Worm (Caenorhabditis elegans): Measurements from ENCODE around the gene abl-1.

The abl-1 gene

ce11 chrX:10650103-10650502 lies 26.1 kb upstream of the abl-1 start:
- TF ChIP-seq aly-2 (tag; optimal IDR thresholded peaks at IDR 0.05) (no peak), nhr-47 (tag; optimal IDR thresholded peaks at IDR 0.05) (peak; percentile 47), ceh-63 (GFP tag; optimal IDR thresholded peaks at IDR 0.05) (no peak), rnt-1 (tag; optimal IDR thresholded peaks at IDR 0.05) (no peak), efl-3 (GFP tag; optimal IDR thresholded peaks at IDR 0.05) (no peak), isw-1 (GFP tag; IDR thresholded peaks at IDR 0.05) (no peak), nhr-85 (tag) (no peak), grh-1 (GFP tag; IDR thresholded peaks at IDR 0.05) (no peak), pax-3 (tag; optimal IDR thresholded peaks at IDR 0.05) (peak; percentile 4), hlh-4 (tag; optimal IDR thresholded peaks at IDR 0.05) (no peak), snu-23 (GFP tag; optimal IDR thresholded peaks at IDR 0.05) (no peak), nhr-76 (tag; optimal IDR thresholded peaks at IDR 0.05) (no peak), unc-30 (tag; optimal IDR thresholded peaks at IDR 0.05) (no peak), sox-4 (tag; optimal IDR thresholded peaks at IDR 0.05) (no peak), nhr-77 (tag; optimal IDR thresholded peaks at IDR 0.05) (no peak), ceh-90 (tag; optimal IDR thresholded peaks at IDR 0.05) (no peak), ceh-8 (GFP tag; optimal IDR thresholded peaks at IDR 0.05) (peak; percentile 93), lin-14 (GFP tag; optimal IDR thresholded peaks at IDR 0.05) (peak; percentile 25), nhr-28 (tag; optimal IDR thresholded peaks at IDR 0.05) (no peak), lin-15B (tag; optimal IDR thresholded peaks at IDR 0.05) (no peak), tlp-1 (tag; optimal IDR thresholded peaks at IDR 0.05) (no peak), lsy-2 (tag; optimal IDR thresholded peaks at IDR 0.05) (no peak), nhr-11 (tag; optimal IDR thresholded peaks at IDR 0.05) (peak; percentile 32), jun-1 (tag; optimal IDR thresholded peaks at IDR 0.05) (no peak), tbx-2 (tag; optimal IDR thresholded peaks at IDR 0.05) (no peak), egl-13 (tag; optimal IDR thresholded peaks at IDR 0.05) (no peak), elt-2 (tag; optimal IDR thresholded peaks at IDR 0.05) (peak; percentile 64), nhr-71 (tag; optimal IDR thresholded peaks at IDR 0.05) (peak; percentile 65), blmp-1 (tag; optimal IDR thresholded peaks at IDR 0.05) (no peak), unc-98 (GFP tag; IDR thresholded peaks at IDR 0.05) (no peak), mef-2 (tag; optimal IDR thresholded peaks at IDR 0.05) (no peak), irx-1 (tag; optimal IDR thresholded peaks at IDR 0.05) (no peak), lin-35 (GFP tag; optimal IDR thresholded peaks at IDR 0.05) (no peak), zip-4 (GFP tag; optimal IDR thresholded peaks at IDR 0.05) (no peak), fkh-10 (GFP tag; optimal IDR thresholded peaks at IDR 0.05) (no peak), elt-3 (tag; optimal IDR thresholded peaks at IDR 0.05) (no peak), fkh-8 (tag; optimal IDR thresholded peaks at IDR 0.05) (peak; percentile 75), zag-1 (tag; optimal IDR thresholded peaks at IDR 0.05) (no peak), lin-39 (tag; optimal IDR thresholded peaks at IDR 0.05) (no peak), F16B12.6 (tag; optimal IDR thresholded peaks at IDR 0.05) (no peak), vab-15 (tag; optimal IDR thresholded peaks at IDR 0.05) (no peak), mdl-1 (tag; optimal IDR thresholded peaks at IDR 0.05) (no peak), unc-62 (GFP tag; optimal IDR thresholded peaks at IDR 0.05) (no peak)

DNA sequence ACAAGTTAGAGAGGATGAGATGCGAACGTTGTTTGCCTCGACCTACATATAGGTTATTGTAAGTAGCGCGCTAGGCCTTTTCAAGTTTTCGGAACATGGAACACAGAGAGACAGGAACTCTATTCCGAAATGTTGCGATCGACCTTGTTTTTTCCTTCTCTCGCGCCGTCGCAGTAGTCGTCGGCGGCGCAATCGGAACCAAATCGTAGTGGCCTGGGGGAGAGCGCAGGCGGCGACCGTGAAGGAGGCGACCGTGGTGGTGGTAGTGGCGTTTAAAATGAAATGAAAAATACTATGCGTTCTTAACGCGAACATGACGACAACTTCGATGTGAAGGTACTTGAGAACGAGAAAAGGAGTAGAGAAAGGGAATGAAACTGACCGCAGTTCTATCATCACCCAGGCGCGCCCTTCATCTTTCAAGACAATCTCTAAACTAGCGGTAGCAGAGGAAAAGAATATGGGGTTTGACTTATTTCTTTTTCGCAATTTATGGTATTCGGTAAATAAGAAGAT lies 23.6 kb upstream of the abl-1 start:
- no peak for TF ChIP-seq nhr-90 (tag; optimal IDR thresholded peaks at IDR 0.05; ENCODE audit: poor library complexity)
- no peak for TF ChIP-seq ztf-11 (tag; optimal IDR thresholded peaks at IDR 0.05)
- TF ChIP-seq mef-2 (tag; optimal IDR thresholded peaks at IDR 0.05), result no peak
- no peak for TF ChIP-seq sox-4 (tag; optimal IDR thresholded peaks at IDR 0.05)
- TF ChIP-seq nhr-47 (tag; optimal IDR thresholded peaks at IDR 0.05), result no peak
- TF ChIP-seq mdl-1 (tag; optimal IDR thresholded peaks at IDR 0.05), result no peak
- TF ChIP-seq pag-3 (tag; optimal IDR thresholded peaks at IDR 0.05; ENCODE audit: borderline replicate concordance, insufficient read depth), result no peak
- TF ChIP-seq ceh-82 (tag; optimal IDR thresholded peaks at IDR 0.05), result no peak
- TF ChIP-seq nhr-85 (tag), result peak; percentile 70
- TF ChIP-seq swsn-7 (tag; optimal IDR thresholded peaks at IDR 0.05), result no peak
- no peak for TF ChIP-seq fkh-4 (tag; optimal IDR thresholded peaks at IDR 0.05; ENCODE audit: borderline replicate concordance)
- TF ChIP-seq efl-1 (optimal IDR thresholded peaks at IDR 0.05), result no peak
- peak in 1 of 2 experiments; percentile 34 for TF ChIP-seq efl-1 (GFP tag; optimal IDR thresholded peaks at IDR 0.05 in 1 of 2)
- peak; percentile 69 for TF ChIP-seq blmp-1 (tag; optimal IDR thresholded peaks at IDR 0.05)
- TF ChIP-seq snpc-4 (tag; optimal IDR thresholded peaks at IDR 0.05), result no peak
- no peak for TF ChIP-seq lsy-2 (tag; optimal IDR thresholded peaks at IDR 0.05)
- no peak for TF ChIP-seq lin-39 (tag; optimal IDR thresholded peaks at IDR 0.05)
- TF ChIP-seq nhr-28 (tag; optimal IDR thresholded peaks at IDR 0.05), result no peak
- TF ChIP-seq ets-5 (GFP tag; IDR thresholded peaks at IDR 0.05), result no peak
- TF ChIP-seq aha-1 (tag; optimal IDR thresholded peaks at IDR 0.05), result no peak
